Worm (Caenorhabditis elegans): Measurements from ENCODE around the gene Y56A3A.30.

Gene Y56A3A.30

DNA sequence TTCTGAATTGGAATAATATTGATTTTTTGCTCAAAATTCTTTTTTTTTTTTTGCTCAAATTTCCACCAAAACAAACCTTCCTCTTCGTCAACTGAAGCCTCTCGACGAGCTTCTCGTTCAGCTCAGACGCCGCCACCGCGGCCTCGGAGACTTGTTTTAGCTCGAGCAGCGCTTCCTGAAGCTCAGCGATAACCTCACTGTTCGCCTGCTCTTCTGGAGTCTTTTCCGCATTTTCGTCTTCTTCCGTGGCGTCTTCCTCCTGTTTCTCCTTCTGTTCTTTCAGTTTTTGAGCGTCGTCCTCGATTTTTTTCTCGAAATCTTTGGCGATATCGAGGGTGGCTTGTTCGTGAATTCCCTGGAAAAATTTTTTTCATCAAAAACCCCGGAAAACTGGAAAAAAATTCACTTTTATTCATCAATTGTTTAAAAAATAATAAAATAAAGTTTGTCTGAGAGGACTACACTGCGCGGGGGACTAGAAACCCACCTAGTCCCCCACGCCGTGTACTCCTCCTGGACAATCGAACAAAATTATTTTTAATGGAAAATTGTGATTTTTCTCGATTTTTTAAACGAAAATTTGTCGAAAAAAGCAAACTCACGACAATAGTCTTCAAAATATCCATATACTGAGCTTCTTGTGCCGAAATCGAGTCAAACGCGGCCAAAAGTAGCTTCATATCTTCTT is 32.7 kb downstream of the Y56A3A.30 start (continued):
- TF ChIP-seq ets-4 (tag; optimal IDR thresholded peaks at IDR 0.05), result peak; percentile 97
- TF ChIP-seq ref-2 (tag; optimal IDR thresholded peaks at IDR 0.05), result peak; percentile 79
- TF ChIP-seq mec-3 (tag; optimal IDR thresholded peaks at IDR 0.05; ENCODE audit: borderline replicate concordance), result peak; percentile 84
- peak; percentile 69 for TF ChIP-seq K02D7.2 (tag; optimal IDR thresholded peaks at IDR 0.05)
- TF ChIP-seq zip-5 (tag; optimal IDR thresholded peaks at IDR 0.05), result peak; percentile 73
- TF ChIP-seq nhr-232 (tag; optimal IDR thresholded peaks at IDR 0.05), result no peak
- TF ChIP-seq ceh-24 (tag; optimal IDR thresholded peaks at IDR 0.05), result no peak
- TF ChIP-seq gmeb-2 (tag; optimal IDR thresholded peaks at IDR 0.05), result no peak
- TF ChIP-seq hlh-13 (GFP tag; optimal IDR thresholded peaks at IDR 0.05), result no peak
- no peak for TF ChIP-seq Y22D7AL.16 (tag; optimal IDR thresholded peaks at IDR 0.05)
- TF ChIP-seq hlh-15 (tag; optimal IDR thresholded peaks at IDR 0.05), result peak; percentile 18
- TF ChIP-seq ceh-18 (tag; optimal IDR thresholded peaks at IDR 0.05), result peak; percentile 6
- peak; percentile 85 for TF ChIP-seq unc-42 (tag; optimal IDR thresholded peaks at IDR 0.05)
- TF ChIP-seq pha-2 (tag; optimal IDR thresholded peaks at IDR 0.05), result peak; percentile 42
- no peak for TF ChIP-seq madf-2 (tag; optimal IDR thresholded peaks at IDR 0.05)
- peak; percentile 98 for TF ChIP-seq ceh-2 (tag; optimal IDR thresholded peaks at IDR 0.05)
- TF ChIP-seq fax-1 (tag; optimal IDR thresholded peaks at IDR 0.05), result peak; percentile 71
- TF ChIP-seq C08G9.2 (tag; optimal IDR thresholded peaks at IDR 0.05), result peak; percentile 95
- TF ChIP-seq ceh-14 (tag; optimal IDR thresholded peaks at IDR 0.05), result peak; percentile 47
- TF ChIP-seq ceh-9 (tag; optimal IDR thresholded peaks at IDR 0.05), result no peak
- no peak for TF ChIP-seq che-1 (tag; optimal IDR thresholded peaks at IDR 0.05)
- TF ChIP-seq pros-1 (tag; optimal IDR thresholded peaks at IDR 0.05), result no peak
- no peak for TF ChIP-seq ztf-16 (tag; optimal IDR thresholded peaks at IDR 0.05)
- peak; percentile 96 for TF ChIP-seq tbx-7 (tag; optimal IDR thresholded peaks at IDR 0.05)
- TF ChIP-seq dve-1 (tag; optimal IDR thresholded peaks at IDR 0.05), result no peak

DNA sequence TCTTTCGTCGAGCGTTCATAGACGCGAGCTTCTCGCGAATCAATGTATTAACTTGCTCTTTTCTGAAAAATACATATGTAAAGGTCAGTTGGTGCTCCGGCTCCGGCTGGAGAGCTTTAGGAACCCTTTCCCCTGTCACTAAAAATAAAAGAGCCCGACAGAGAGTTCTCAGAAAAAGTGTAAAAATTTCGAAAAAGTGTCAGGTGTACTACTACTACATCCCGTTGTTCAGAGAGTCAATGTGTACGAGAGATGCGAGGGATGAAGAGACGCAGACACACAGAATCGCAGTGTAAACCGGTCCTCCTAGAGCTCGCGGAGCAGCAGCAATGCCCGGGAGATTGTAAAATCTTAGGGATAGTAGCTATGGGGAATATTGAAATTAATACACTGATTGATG is 36.2 kb downstream of the Y56A3A.30 start:
- TF ChIP-seq unc-55 (GFP tag; optimal IDR thresholded peaks at IDR 0.05), result peak; percentile 83
- TF ChIP-seq nfya-1 (tag; optimal IDR thresholded peaks at IDR 0.05), result peak; percentile 64
- TF ChIP-seq ceh-34 (tag; optimal IDR thresholded peaks at IDR 0.05), result peak; percentile 58
- peak; percentile 79 for TF ChIP-seq ceh-18 (tag; optimal IDR thresholded peaks at IDR 0.05)
- TF ChIP-seq elt-4 (tag; optimal IDR thresholded peaks at IDR 0.05), result no peak
- no peak for TF ChIP-seq lin-11 (tag; optimal IDR thresholded peaks at IDR 0.05)
- no peak for TF ChIP-seq ceh-6 (GFP tag; optimal IDR thresholded peaks at IDR 0.05)
- TF ChIP-seq ceh-31 (tag; optimal IDR thresholded peaks at IDR 0.05), result peak; percentile 34
- TF ChIP-seq tbx-2 (tag; optimal IDR thresholded peaks at IDR 0.05), result peak; percentile 34
- peak; percentile 60 for TF ChIP-seq rnt-1 (tag; optimal IDR thresholded peaks at IDR 0.05)
- TF ChIP-seq C38D4.7 (GFP tag; optimal IDR thresholded peaks at IDR 0.05), result no peak
- TF ChIP-seq C08G9.2 (tag; optimal IDR thresholded peaks at IDR 0.05), result peak; percentile 5
- peak; percentile 53 for TF ChIP-seq pat-9 (tag; optimal IDR thresholded peaks at IDR 0.05)

DNA sequence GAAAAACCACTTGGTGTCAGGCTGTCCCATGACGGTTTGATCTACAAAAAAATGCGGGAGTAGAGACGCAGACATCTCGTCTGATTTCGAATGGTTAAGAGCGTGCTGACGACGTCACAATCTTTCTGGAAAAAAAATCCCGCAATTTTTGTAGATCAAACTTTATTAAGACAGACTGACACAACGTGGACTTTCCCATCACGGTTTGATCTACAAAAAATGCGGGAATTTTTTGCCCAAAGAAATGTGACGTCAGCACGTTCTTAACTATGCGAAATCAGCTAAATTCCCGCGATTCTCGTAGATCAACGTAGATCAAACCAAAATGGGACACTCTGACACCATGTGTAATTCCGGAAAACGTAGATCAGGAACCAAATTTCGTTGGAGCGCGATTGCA is 40.3 kb downstream of the Y56A3A.30 start:
- TF ChIP-seq dmd-4 (tag; optimal IDR thresholded peaks at IDR 0.05; ENCODE audit: borderline replicate concordance) (no peak), hlh-30 (tag; optimal IDR thresholded peaks at IDR 0.05; ENCODE audit: insufficient read depth) (no peak), K09A11.1 (tag; optimal IDR thresholded peaks at IDR 0.05; ENCODE audit: insufficient read depth) (no peak), tbx-7 (tag; optimal IDR thresholded peaks at IDR 0.05) (no peak), hlh-6 (tag; optimal IDR thresholded peaks at IDR 0.05) (no peak), ceh-9 (tag; optimal IDR thresholded peaks at IDR 0.05) (no peak), che-1 (tag; optimal IDR thresholded peaks at IDR 0.05) (no peak), rnt-1 (tag; optimal IDR thresholded peaks at IDR 0.05) (no peak), unc-42 (tag; optimal IDR thresholded peaks at IDR 0.05) (no peak), ceh-30 (tag; optimal IDR thresholded peaks at IDR 0.05) (no peak), zip-5 (tag; optimal IDR thresholded peaks at IDR 0.05) (no peak), madf-2 (tag; optimal IDR thresholded peaks at IDR 0.05) (no peak), fax-1 (tag; optimal IDR thresholded peaks at IDR 0.05) (no peak), lim-6 (tag; optimal IDR thresholded peaks at IDR 0.05) (no peak), ztf-16 (tag; optimal IDR thresholded peaks at IDR 0.05) (no peak)

Measured in whole organism, late embryonic.